Worm (Caenorhabditis elegans): ENCODE results near the gene Y5H2B.3.

Gene Y5H2B.3

DNA sequence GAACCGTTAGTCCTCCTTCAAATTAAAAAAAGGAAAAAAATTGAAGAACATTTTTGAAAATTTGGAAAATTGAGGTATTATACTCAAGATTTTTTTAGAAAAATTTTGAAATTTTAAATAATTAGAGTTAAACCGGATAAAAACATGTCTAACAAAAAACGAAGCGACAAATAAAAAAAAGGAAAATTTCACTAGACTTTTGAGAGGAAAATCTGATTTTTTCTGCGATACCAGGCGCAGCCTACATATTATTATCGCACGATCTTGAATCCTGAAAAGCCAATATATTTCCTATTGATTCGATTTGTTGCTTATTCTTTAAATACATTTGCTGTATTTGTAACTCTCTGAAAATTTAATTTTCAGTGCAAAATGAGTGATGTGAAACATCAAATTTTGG is 27.3 kb downstream of the Y5H2B.3 start, which contains the start of gene nstp-8:
Gene nstp-8, plus strand, starts transcription at position 301 of the 400 bp plus-strand sequence.
- TF ChIP-seq rnt-1 (tag; optimal IDR thresholded peaks at IDR 0.05) (no peak), blmp-1 (tag; optimal IDR thresholded peaks at IDR 0.05) (peak; percentile 30)

DNA sequence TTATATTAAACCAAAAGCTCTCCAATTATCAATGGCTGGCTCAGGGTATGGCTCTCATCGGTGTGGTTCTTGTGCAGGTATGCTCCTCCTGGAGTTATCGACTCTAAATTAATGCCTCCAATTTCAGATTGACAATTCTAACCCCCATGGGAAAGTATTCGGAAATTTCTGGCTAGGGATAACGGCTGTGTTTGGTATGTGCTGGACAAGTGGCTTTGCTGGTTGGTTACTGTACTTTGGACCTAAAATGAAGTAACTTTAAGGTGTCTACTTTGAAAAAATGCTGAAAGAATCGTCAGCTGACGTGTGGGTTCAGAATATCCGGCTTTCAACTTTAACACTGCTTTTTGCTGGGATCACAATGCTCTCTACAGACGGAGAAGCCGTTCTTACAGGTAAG is 28.8 kb downstream of the Y5H2B.3 start:
- TF ChIP-seq dpl-1 (GFP tag; optimal IDR thresholded peaks at IDR 0.05) (no peak), mdl-1 (tag; optimal IDR thresholded peaks at IDR 0.05) (no peak), unc-86 (tag; optimal IDR thresholded peaks at IDR 0.05) (no peak), lin-13 (GFP tag; optimal IDR thresholded peaks at IDR 0.05) (no peak), mab-9 (GFP tag; IDR thresholded peaks at IDR 0.05) (no peak), unc-98 (GFP tag; IDR thresholded peaks at IDR 0.05) (no peak)

DNA sequence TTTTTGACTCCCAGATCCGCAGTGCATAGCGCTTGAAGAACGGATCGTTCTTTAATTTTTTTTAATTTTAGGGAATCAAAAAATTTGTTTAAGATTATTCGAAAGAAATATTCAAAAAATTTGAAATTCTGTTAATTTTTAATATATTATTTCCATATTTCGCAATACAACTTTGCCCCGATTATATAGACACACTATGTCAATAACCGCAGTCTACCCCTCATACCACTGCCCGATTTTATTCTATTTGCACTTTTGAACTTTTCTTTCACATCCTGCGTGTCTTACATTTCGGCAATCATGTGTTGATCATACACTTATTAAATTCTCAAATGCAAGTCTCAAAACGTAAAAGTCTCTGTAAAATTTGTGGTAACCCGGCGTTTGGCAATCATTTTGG is 30.7 kb downstream of the Y5H2B.3 start, which contains the start of gene nhr-56:
Gene nhr-56, plus strand, starts transcription at position 202 of the 400 bp plus-strand sequence.
- TF ChIP-seq zip-4 (GFP tag; optimal IDR thresholded peaks at IDR 0.05) (peak; percentile 68), ceh-82 (tag; optimal IDR thresholded peaks at IDR 0.05) (peak; percentile 11 to 37 (median 13)), sptf-1 (tag; optimal IDR thresholded peaks at IDR 0.05) (no peak), fos-1 (tag; optimal IDR thresholded peaks at IDR 0.05) (no peak), nhr-47 (tag; optimal IDR thresholded peaks at IDR 0.05) (peak; percentile 23), hpl-2 (GFP tag; optimal IDR thresholded peaks at IDR 0.05) (no peak), hlh-17 (GFP tag; optimal IDR thresholded peaks at IDR 0.05; ENCODE audit: borderline replicate concordance) (no peak), blmp-1 (tag; optimal IDR thresholded peaks at IDR 0.05) (peak; percentile 39), lin-13 (GFP tag; optimal IDR thresholded peaks at IDR 0.05) (no peak), mab-9 (GFP tag; IDR thresholded peaks at IDR 0.05) (no peak), zag-1 (tag; optimal IDR thresholded peaks at IDR 0.05) (no peak), tlp-1 (tag; optimal IDR thresholded peaks at IDR 0.05) (no peak), Y116A8C.19 (tag; optimal IDR thresholded peaks at IDR 0.05; ENCODE audit: borderline replicate concordance) (no peak), nhr-84 (tag; optimal IDR thresholded peaks at IDR 0.05) (no peak), nhr-237 (tag; optimal IDR thresholded peaks at IDR 0.05) (no peak), F16B12.6 (tag; optimal IDR thresholded peaks at IDR 0.05) (no peak), unc-30 (tag; optimal IDR thresholded peaks at IDR 0.05) (no peak), lsy-2 (tag; optimal IDR thresholded peaks at IDR 0.05) (peak in 1 of 2 experiments; percentile 42), nhr-77 (tag; optimal IDR thresholded peaks at IDR 0.05) (peak; percentile 15), ceh-88 (GFP tag; IDR thresholded peaks at IDR 0.05) (no peak), sup-37 (GFP tag; optimal IDR thresholded peaks at IDR 0.05) (no peak), mef-2 (tag; optimal IDR thresholded peaks at IDR 0.05) (no peak), pqm-1 (tag; optimal IDR thresholded peaks at IDR 0.05) (no peak), grh-1 (GFP tag; IDR thresholded peaks at IDR 0.05) (no peak), fkh-8 (tag; optimal IDR thresholded peaks at IDR 0.05) (peak; percentile 19), pag-3 (tag; optimal IDR thresholded peaks at IDR 0.05; ENCODE audit: borderline replicate concordance, insufficient read depth) (no peak), aly-2 (tag; optimal IDR thresholded peaks at IDR 0.05) (no peak), nhr-12 (tag; optimal IDR thresholded peaks at IDR 0.05) (no peak), unc-98 (GFP tag; IDR thresholded peaks at IDR 0.05) (no peak), elt-2 (tag; optimal IDR thresholded peaks at IDR 0.05) (peak; percentile 27), mdl-1 (tag; optimal IDR thresholded peaks at IDR 0.05) (peak in 1 of 2 experiments; percentile 38), C34B4.2 (tag; optimal IDR thresholded peaks at IDR 0.05) (no peak), nhr-28 (tag; optimal IDR thresholded peaks at IDR 0.05) (no peak), dpl-1 (GFP tag; optimal IDR thresholded peaks at IDR 0.05) (peak in 1 of 3 experiments; percentile 21), C04F5.9 (tag; optimal IDR thresholded peaks at IDR 0.05) (no peak), snpc-4 (tag; optimal IDR thresholded peaks at IDR 0.05) (no peak), ceh-63 (GFP tag; optimal IDR thresholded peaks at IDR 0.05) (no peak), nhr-90 (tag; optimal IDR thresholded peaks at IDR 0.05; ENCODE audit: poor library complexity) (peak; percentile 38), elt-3 (tag; optimal IDR thresholded peaks at IDR 0.05) (no peak), C16A3.4 (tag; optimal IDR thresholded peaks at IDR 0.05) (no peak), rnt-1 (tag; optimal IDR thresholded peaks at IDR 0.05) (no peak), jun-1 (tag; optimal IDR thresholded peaks at IDR 0.05) (peak; percentile 34), lin-35 (GFP tag; optimal IDR thresholded peaks at IDR 0.05) (peak in 1 of 2 experiments; percentile 63), nhr-76 (tag; optimal IDR thresholded peaks at IDR 0.05) (no peak), nhr-85 (tag) (peak; percentile 72), efl-1 (optimal IDR thresholded peaks at IDR 0.05) (peak; percentile 23 to 28), efl-1 (GFP tag; optimal IDR thresholded peaks at IDR 0.05 in 1 of 2) (peak; percentile 3 to 87)

Data from whole organism, L1 larva.